Worm (Caenorhabditis elegans) whole organism, L2 larva: Measurements from ENCODE around the gene R160.3.

ENCODE experiments used
- R02D3.7 ChIP-seq: fragments of 150-350 bp; optimal IDR thresholded peaks from 2 replicates; lab custom pipeline; 2014; ENCODE audit warnings: missing biosample characterization, missing genetic modification characterization
- Y55F3AM.14 ChIP-seq: fragments of 200-800 bp; sonication (Bioruptor generic); optimal IDR thresholded peaks from 2 replicates; lab custom pipeline; 2018; ENCODE audit warnings: mild to moderate bottlenecking, missing genetic modification characterization, missing compliant biosample characterization
- ZK546.5 ChIP-seq: sonication (generic microtip); optimal IDR thresholded peaks from 2 replicates; lab custom pipeline; 2017; ENCODE audit warnings: missing biosample characterization, missing genetic modification characterization
- ama-1 ChIP-seq: fragments of 150-350 bp; optimal IDR thresholded peaks from 2 replicates; lab custom pipeline; 2018; ENCODE audit warnings: inconsistent platforms
- ceh-16 ChIP-seq: fragments of 150-350 bp; optimal IDR thresholded peaks from 2 replicates; lab custom pipeline; 2014; ENCODE audit warnings: missing biosample characterization, missing genetic modification characterization
- ceh-82 ChIP-seq: fragments of 150-350 bp; optimal IDR thresholded peaks from 2 replicates; lab custom pipeline; 2014; ENCODE audit warnings: missing biosample characterization, missing genetic modification characterization
- crh-2 ChIP-seq: sonication (generic microtip); optimal IDR thresholded peaks from 2 replicates; lab custom pipeline; 2017; ENCODE audit warnings: missing biosample characterization, missing genetic modification characterization
- dmd-4 ChIP-seq: sonication (generic microtip); optimal IDR thresholded peaks from 2 replicates; lab custom pipeline; 2017; ENCODE audit warnings: missing biosample characterization, missing genetic modification characterization
- egl-27 ChIP-seq: sonication (generic microtip); optimal IDR thresholded peaks from 3 replicates; lab custom pipeline; 2017; ENCODE audit warnings: missing biosample characterization, missing genetic modification reagents, missing genetic modification characterization
- elt-1 ChIP-seq: fragments of 150-350 bp; optimal IDR thresholded peaks from 2 replicates; lab custom pipeline; 2014; ENCODE audit warnings: missing biosample characterization, missing genetic modification characterization
- elt-3 ChIP-seq: sonication (generic microtip); optimal IDR thresholded peaks from 2 replicates; lab custom pipeline; 2017; ENCODE audit warnings: missing biosample characterization, missing genetic modification characterization
- gmeb-1 ChIP-seq: fragments of 150-350 bp; optimal IDR thresholded peaks from 2 replicates; lab custom pipeline; 2014; ENCODE audit warnings: missing biosample characterization, missing genetic modification characterization
- lin-13 ChIP-seq: fragments of 150-350 bp; optimal IDR thresholded peaks from 2 replicates; lab custom pipeline; 2014; ENCODE audit warnings: missing biosample characterization, missing genetic modification reagents, missing genetic modification characterization
- lsy-2 ChIP-seq, 2 experiments: fragments of 150-350 bp in 1 of 2; sonication (generic microtip) in 1 of 2; optimal IDR thresholded peaks; 2 replicates each; lab custom pipeline; 2014 to 2017; ENCODE audit warnings: missing biosample characterization in 2 of 2, missing genetic modification characterization in 2 of 2
- mab-5 ChIP-seq: fragments of 150-350 bp; optimal IDR thresholded peaks from 2 replicates; lab custom pipeline; 2014; ENCODE audit warnings: missing biosample characterization, missing genetic modification characterization
- mbf-1 ChIP-seq: sonication (generic microtip); optimal IDR thresholded peaks from 2 replicates; lab custom pipeline; 2017; ENCODE audit warnings: missing biosample characterization, missing genetic modification characterization
- mdl-1 ChIP-seq, 2 experiments: fragments of 150-350 bp in 1 of 2; sonication (generic microtip) in 1 of 2; optimal IDR thresholded peaks; 2 replicates each; lab custom pipeline; 2017; ENCODE audit warnings: missing biosample characterization in 2 of 2, missing genetic modification characterization in 2 of 2
- nhr-10 ChIP-seq: sonication (generic microtip); optimal IDR thresholded peaks from 2 replicates; lab custom pipeline; 2017; ENCODE audit warnings: missing biosample characterization, missing genetic modification characterization
- nhr-11 ChIP-seq: fragments of 150-350 bp; optimal IDR thresholded peaks from 2 replicates; lab custom pipeline; 2014; ENCODE audit warnings: missing biosample characterization, missing genetic modification characterization
- nhr-12 ChIP-seq: fragments of 150-350 bp; optimal IDR thresholded peaks from 2 replicates; lab custom pipeline; 2014; ENCODE audit warnings: missing biosample characterization, missing genetic modification characterization
- nhr-129 ChIP-seq: fragments of 150-350 bp; optimal IDR thresholded peaks from 2 replicates; lab custom pipeline; 2014; ENCODE audit warnings: missing biosample characterization, missing genetic modification characterization
- nhr-21 ChIP-seq: fragments of 150-350 bp; optimal IDR thresholded peaks from 2 replicates; lab custom pipeline; 2014; ENCODE audit warnings: missing biosample characterization, missing genetic modification characterization
- nhr-23 ChIP-seq: fragments of 150-350 bp; optimal IDR thresholded peaks from 2 replicates; lab custom pipeline; 2014; ENCODE audit warnings: missing biosample characterization, missing genetic modification reagents, missing genetic modification characterization
- nhr-237 ChIP-seq: fragments of 150-350 bp; optimal IDR thresholded peaks from 2 replicates; lab custom pipeline; 2014; ENCODE audit warnings: missing biosample characterization, missing genetic modification characterization
- nhr-25 ChIP-seq: fragments of 150-350 bp; sonication (generic microtip); optimal IDR thresholded peaks from 3 replicates; lab custom pipeline; 2014; ENCODE audit warnings: missing biosample characterization, missing genetic modification characterization
- nhr-6 ChIP-seq: fragments of 150-350 bp; optimal IDR thresholded peaks from 2 replicates; lab custom pipeline; 2014; ENCODE audit warnings: missing biosample characterization, missing genetic modification characterization
- nhr-77 ChIP-seq: fragments of 150-350 bp; optimal IDR thresholded peaks from 2 replicates; lab custom pipeline; 2014; ENCODE audit warnings: missing biosample characterization, missing genetic modification characterization
- peb-1 ChIP-seq: fragments of 150-350 bp; optimal IDR thresholded peaks from 2 replicates; lab custom pipeline; 2014; ENCODE audit warnings: missing biosample characterization, missing genetic modification characterization
- skn-1 ChIP-seq: sonication (generic microtip); optimal IDR thresholded peaks from 2 replicates; lab custom pipeline; 2017; ENCODE audit warnings: missing biosample characterization, missing genetic modification characterization
- sma-3 ChIP-seq: sonication (generic microtip); optimal IDR thresholded peaks from 2 replicates; lab custom pipeline; 2016; ENCODE audit warnings: missing genetic modification reagents, missing genetic modification characterization, missing compliant biosample characterization
- sma-9 ChIP-seq, 2 experiments: fragments of 150-350 bp in 1 of 2; sonication (generic microtip) in 1 of 2; optimal IDR thresholded peaks; 2 replicates each; lab custom pipeline; 2014 to 2016; ENCODE audit warnings: missing genetic modification characterization in 2 of 2, mild to moderate bottlenecking in 1 of 2, missing biosample characterization in 1 of 2, missing compliant biosample characterization in 1 of 2, missing genetic modification reagents in 1 of 2, moderate library complexity in 1 of 2
- snpc-4 ChIP-seq: fragments of 150-350 bp; optimal IDR thresholded peaks from 2 replicates; lab custom pipeline; 2014; ENCODE audit warnings: missing biosample characterization, missing genetic modification characterization
- unc-39 ChIP-seq: fragments of 150-350 bp; optimal IDR thresholded peaks from 2 replicates; lab custom pipeline; 2014; ENCODE audit warnings: missing biosample characterization, missing genetic modification characterization
- zag-1 ChIP-seq: fragments of 150-350 bp; optimal IDR thresholded peaks from 2 replicates; lab custom pipeline; 2014; ENCODE audit warnings: missing biosample characterization, missing genetic modification characterization
- ztf-11 ChIP-seq: sonication (generic microtip); optimal IDR thresholded peaks from 2 replicates; lab custom pipeline; 2017; ENCODE audit warnings: missing biosample characterization, missing genetic modification characterization

Gene R160.3

ce11 chrX:4373123-4373522 is 7.0 kb upstream of the R160.3 start, which contains the start of gene R160.6:
Gene R160.6 (minus strand): TSS chrX:4373223.
- no peak for TF ChIP-seq mbf-1 (tag; lab: Kevin White, UChicago)
- TF ChIP-seq nhr-11 (tag; lab: Kevin White, UChicago), result no peak
- no peak for TF ChIP-seq ZK546.5 (tag; lab: Kevin White, UChicago)
- no peak for TF ChIP-seq ceh-82 (tag; lab: Kevin White, UChicago)
- TF ChIP-seq zag-1 (tag; lab: Kevin White, UChicago), result no peak
- TF ChIP-seq nhr-23, result no peak
- no peak for TF ChIP-seq mab-5 (tag; lab: Kevin White, UChicago)
- no peak for TF ChIP-seq mdl-1 (tag; optimal IDR thresholded peaks at IDR 0.05; lab: Kevin White, UChicago)
- no peak for TF ChIP-seq skn-1 (tag; lab: Kevin White, UChicago)
- TF ChIP-seq peb-1 (tag; lab: Kevin White, UChicago), result no peak

- no peak for TF ChIP-seq crh-2 (tag; lab: Kevin White, UChicago)
- TF ChIP-seq sma-9 (GFP tag; optimal IDR thresholded peaks at IDR 0.05; lab: Kevin White, UChicago), result no peak
- no peak for TF ChIP-seq sma-9 (tag; optimal IDR thresholded peaks at IDR 0.05; lab: Kevin White, UChicago)
- TF ChIP-seq mdl-1 (tag; optimal IDR thresholded peaks at IDR 0.05; lab: Kevin White, UChicago), result no peak
- TF ChIP-seq nhr-21, result no peak
- TF ChIP-seq dmd-4 (tag; lab: Kevin White, UChicago), result no peak
- TF ChIP-seq gmeb-1 (tag; lab: Kevin White, UChicago), result no peak
- no peak for TF ChIP-seq nhr-237 (tag; lab: Kevin White, UChicago)
- TF ChIP-seq unc-39 (tag; lab: Kevin White, UChicago), result no peak
- TF ChIP-seq nhr-6 (tag; lab: Kevin White, UChicago), result no peak
- TF ChIP-seq R02D3.7 (tag; lab: Kevin White, UChicago), result no peak
- TF ChIP-seq nhr-23, result no peak
- TF ChIP-seq sma-3 (GFP tag; lab: Kevin White, UChicago), result no peak
- no peak for TF ChIP-seq nhr-129 (tag; lab: Kevin White, UChicago)
- no peak for TF ChIP-seq snpc-4 (tag; lab: Kevin White, UChicago)
- no peak for TF ChIP-seq elt-3 (tag; lab: Kevin White, UChicago)
- TF ChIP-seq lin-13 (GFP tag; lab: Kevin White, UChicago), result no peak
- TF ChIP-seq nhr-10 (tag; lab: Kevin White, UChicago), result no peak
Measured at ce11 chrX:4371988-4372387, 5.9 kb upstream of the R160.3 start, which contains the start of gene R160.14. Gene R160.14 (minus strand): TSS chrX:4372088.

ce11 chrX:4371413-4371812 is 5.3 kb upstream of the R160.3 start, which contains the start of gene R160.13:
Gene R160.13 (minus strand): TSS chrX:4371513.
- TF ChIP-seq Y55F3AM.14 (GFP tag; lab: Kevin White, UChicago), result no peak
- no peak for TF ChIP-seq lin-13 (GFP tag; lab: Kevin White, UChicago)
- no peak for TF ChIP-seq crh-2 (tag; lab: Kevin White, UChicago)
- no peak for TF ChIP-seq ceh-82 (tag; lab: Kevin White, UChicago)
- TF ChIP-seq nhr-12, result no peak
- TF ChIP-seq snpc-4 (tag; lab: Kevin White, UChicago), result no peak
- no peak for TF ChIP-seq sma-9 (GFP tag; optimal IDR thresholded peaks at IDR 0.05; lab: Kevin White, UChicago)
- TF ChIP-seq sma-9 (tag; optimal IDR thresholded peaks at IDR 0.05; lab: Kevin White, UChicago), result no peak
- no peak for TF ChIP-seq egl-27
- no peak for TF ChIP-seq nhr-6 (tag; lab: Kevin White, UChicago)
- no peak for TF ChIP-seq elt-3 (tag; lab: Kevin White, UChicago)
- TF ChIP-seq ama-1, result no peak

- no peak for TF ChIP-seq mdl-1 (tag; optimal IDR thresholded peaks at IDR 0.05; lab: Kevin White, UChicago)
- no peak for TF ChIP-seq lin-13 (GFP tag; lab: Kevin White, UChicago)
- TF ChIP-seq nhr-21, result no peak
- TF ChIP-seq ceh-82 (tag; lab: Kevin White, UChicago), result no peak
- TF ChIP-seq peb-1 (tag; lab: Kevin White, UChicago), result no peak
- TF ChIP-seq nhr-77, result no peak
- no peak for TF ChIP-seq elt-1 (tag; lab: Kevin White, UChicago)
- TF ChIP-seq nhr-237 (tag; lab: Kevin White, UChicago), result no peak
- no peak for TF ChIP-seq lsy-2 (tag; optimal IDR thresholded peaks at IDR 0.05; lab: Kevin White, UChicago)
- TF ChIP-seq skn-1 (tag; lab: Kevin White, UChicago), result no peak
- TF ChIP-seq dmd-4 (tag; lab: Kevin White, UChicago), result no peak
Measured at ce11 chrX:4370756-4371155, 4.6 kb upstream of the R160.3 start, which contains the start of gene R160.5. Gene R160.5 (minus strand): TSS chrX:4370856.

- TF ChIP-seq sma-3 (GFP tag; lab: Kevin White, UChicago), result no peak
- no peak for TF ChIP-seq nhr-25 (tag; lab: Kevin White, UChicago)
- no peak for TF ChIP-seq ztf-11 (tag; lab: Kevin White, UChicago)
- TF ChIP-seq lsy-2 (tag; optimal IDR thresholded peaks at IDR 0.05; lab: Kevin White, UChicago), result no peak
- TF ChIP-seq peb-1 (tag; lab: Kevin White, UChicago), result no peak
- no peak for TF ChIP-seq unc-39 (tag; lab: Kevin White, UChicago)
- no peak for TF ChIP-seq ZK546.5 (tag; lab: Kevin White, UChicago)
- TF ChIP-seq ceh-16 (tag; lab: Kevin White, UChicago), result no peak
- TF ChIP-seq nhr-23, result no peak
- TF ChIP-seq elt-3 (tag; lab: Kevin White, UChicago), result no peak
- no peak for TF ChIP-seq crh-2 (tag; lab: Kevin White, UChicago)
- TF ChIP-seq Y55F3AM.14 (GFP tag; lab: Kevin White, UChicago), result no peak
- TF ChIP-seq nhr-129 (tag; lab: Kevin White, UChicago), result no peak
Measured at ce11 chrX:4368800-4369199, 2.7 kb upstream of the R160.3 start, which contains the start of gene R160.4. Gene R160.4 (minus strand): TSS chrX:4368900.
